Fruit fly (Drosophila melanogaster) whole organism, wandering third instar larva: ENCODE results near the gene CG12947.

Experiments used
- Abd-B ChIP-seq: fragments of >200 bp; optimal IDR thresholded peaks from 2 replicates; lab custom pipeline; 2017; ENCODE audit warnings: missing biosample characterization, missing genetic modification characterization
- CG32264 ChIP-seq: fragments of 200-800 bp; sonication (Bioruptor generic); optimal IDR thresholded peaks from 2 replicates; lab custom pipeline; 2016; ENCODE audit warnings: missing biosample characterization, missing genetic modification characterization
- CG9705 ChIP-seq: fragments of 200-800 bp; sonication (Bioruptor generic); optimal IDR thresholded peaks from 2 replicates; lab custom pipeline; 2018; ENCODE audit warnings: missing biosample characterization, mild to moderate bottlenecking, missing genetic modification characterization
- Dfd ChIP-seq: fragments of >200 bp; optimal IDR thresholded peaks from 2 replicates; lab custom pipeline; 2017; ENCODE audit warnings: missing biosample characterization, missing genetic modification characterization
- GATAd ChIP-seq: sonication (Bioruptor generic); optimal IDR thresholded peaks from 2 replicates; lab custom pipeline; 2016; ENCODE audit warnings: missing biosample characterization, missing genetic modification characterization
- HLH106 ChIP-seq: fragments of 200-800 bp; optimal IDR thresholded peaks from 3 replicates; lab custom pipeline; 2019; ENCODE audit warnings: missing biosample characterization, mild to moderate bottlenecking, missing genetic modification characterization, moderate library complexity
- Hnf4 ChIP-seq: fragments of 200-800 bp; sonication (Bioruptor generic); optimal IDR thresholded peaks from 2 replicates; lab custom pipeline; 2016; ENCODE audit warnings: missing biosample characterization, mild to moderate bottlenecking, missing genetic modification characterization
- Hr78 ChIP-seq: fragments of >200 bp; optimal IDR thresholded peaks from 2 replicates; lab custom pipeline; 2017; ENCODE audit warnings: missing biosample characterization, missing genetic modification characterization
- Hr83 ChIP-seq: fragments of 200-300 bp; sonication (Bioruptor generic); optimal IDR thresholded peaks from 2 replicates; lab custom pipeline; 2016; ENCODE audit warnings: missing biosample characterization, mild to moderate bottlenecking, missing genetic modification characterization, moderate library complexity; ENCODE audit not compliant: poor library complexity, severe bottlenecking
- Jra ChIP-seq: sonication (Bioruptor generic); optimal IDR thresholded peaks from 2 replicates; lab custom pipeline; 2016; ENCODE audit warnings: missing biosample characterization, missing genetic modification characterization
- Myc ChIP-seq: fragments of >200 bp; optimal IDR thresholded peaks from 2 replicates; lab custom pipeline; 2017
- N ChIP-seq: fragments of >200 bp; optimal IDR thresholded peaks from 2 replicates; lab custom pipeline; 2018; ENCODE audit warnings: missing biosample characterization, missing external identifiers, missing genetic modification characterization
- OdsH ChIP-seq: fragments of 200-800 bp; sonication (Bioruptor generic); optimal IDR thresholded peaks from 2 replicates; lab custom pipeline; 2016; ENCODE audit warnings: missing biosample characterization, mild to moderate bottlenecking, missing genetic modification characterization
- Rel ChIP-seq, 2 experiments: fragments of 200-800 bp; sonication (Bioruptor generic) in 1 of 2; optimal IDR thresholded peaks; 2 replicates in 1 of 2; 3 replicates in 1 of 2; lab custom pipeline; 2016 to 2019; ENCODE audit warnings: mild to moderate bottlenecking in 2 of 2, missing biosample characterization in 2 of 2, missing genetic modification characterization in 2 of 2, moderate library complexity in 1 of 2
- Sp1 ChIP-seq: fragments of 200-800 bp; sonication (Bioruptor generic); optimal IDR thresholded peaks from 3 replicates; lab custom pipeline; 2019; ENCODE audit warnings: missing biosample characterization, mild to moderate bottlenecking, missing genetic modification characterization, moderate library complexity
- Vsx2 ChIP-seq: fragments of 200-300, 225-300 bp; sonication (Bioruptor generic); optimal IDR thresholded peaks from 2 replicates; lab custom pipeline; 2018; ENCODE audit warnings: missing biosample characterization, missing genetic modification characterization; ENCODE audit not compliant: partially characterized antibody
- br ChIP-seq: fragments of 200-800 bp; sonication (Bioruptor generic); optimal IDR thresholded peaks from 2 replicates; lab custom pipeline; 2016; ENCODE audit warnings: missing biosample characterization, missing genetic modification characterization
- brk ChIP-seq: fragments of 200-800 bp; sonication (Bioruptor generic); optimal IDR thresholded peaks from 2 replicates; lab custom pipeline; 2016; ENCODE audit warnings: missing biosample characterization, mild to moderate bottlenecking, missing genetic modification characterization
- dl ChIP-seq, 2 experiments: fragments of 175-275, 200-275 bp in 1 of 2; fragments of 200-275 bp in 1 of 2; sonication (Bioruptor generic); optimal IDR thresholded peaks; lab custom pipeline; 2018; ENCODE audit warnings: mild to moderate bottlenecking in 2 of 2, missing biosample characterization in 2 of 2, missing genetic modification characterization in 2 of 2, moderate library complexity in 2 of 2; ENCODE audit not compliant: partially characterized antibody in 2 of 2, insufficient read depth in 1 of 2
- dmrt93B ChIP-seq: fragments of 200-800 bp; sonication (Bioruptor generic); optimal IDR thresholded peaks from 2 replicates; lab custom pipeline; 2018; ENCODE audit warnings: missing biosample characterization, mild to moderate bottlenecking, missing genetic modification characterization
- dsf ChIP-seq: sonication (Bioruptor generic); optimal IDR thresholded peaks from 2 replicates; lab custom pipeline; 2016; ENCODE audit warnings: missing biosample characterization, missing genetic modification characterization, borderline replicate concordance
- ey ChIP-seq: fragments of 200-800 bp; sonication (Bioruptor generic); optimal IDR thresholded peaks from 2 replicates; lab custom pipeline; 2016; ENCODE audit warnings: missing biosample characterization, missing genetic modification characterization
- foxo ChIP-seq, 2 experiments: fragments of 200-800 bp; sonication (Bioruptor generic); optimal IDR thresholded peaks; 2 replicates in 1 of 2; 3 replicates in 1 of 2; lab custom pipeline; 2016 to 2017; ENCODE audit warnings: missing biosample characterization in 2 of 2, missing genetic modification characterization in 2 of 2
- fru ChIP-seq: fragments of 200-800 bp; sonication (Bioruptor generic); optimal IDR thresholded peaks from 3 replicates; lab custom pipeline; 2016; ENCODE audit warnings: missing biosample characterization, mild to moderate bottlenecking, missing genetic modification characterization
- h ChIP-seq: fragments of 200-800 bp; sonication (Bioruptor generic); optimal IDR thresholded peaks from 3 replicates; lab custom pipeline; 2016; ENCODE audit warnings: missing biosample characterization, mild to moderate bottlenecking, missing genetic modification characterization
- jim ChIP-seq: fragments of 175-275, 200-325 bp; sonication (Bioruptor generic); optimal IDR thresholded peaks from 2 replicates; lab custom pipeline; 2016; ENCODE audit warnings: missing biosample characterization, mild to moderate bottlenecking, missing genetic modification characterization
- lola ChIP-seq: fragments of >200 bp; optimal IDR thresholded peaks from 2 replicates; lab custom pipeline; 2017; ENCODE audit warnings: missing biosample characterization, missing genetic modification characterization
- pan ChIP-seq: fragments of >200 bp; optimal IDR thresholded peaks from 2 replicates; lab custom pipeline; 2017
- psq ChIP-seq: fragments of 200-800 bp; sonication (Bioruptor generic); optimal IDR thresholded peaks from 3 replicates; lab custom pipeline; 2017; ENCODE audit warnings: missing biosample characterization, mild to moderate bottlenecking, missing genetic modification characterization, moderate library complexity
- rgr ChIP-seq: fragments of 200-800 bp; sonication (Bioruptor generic); optimal IDR thresholded peaks from 3 replicates; lab custom pipeline; 2016; ENCODE audit warnings: missing biosample characterization, mild to moderate bottlenecking, missing genetic modification characterization
- sage ChIP-seq: fragments of 200-800 bp; sonication (Bioruptor generic); optimal IDR thresholded peaks from 2 replicates; lab custom pipeline; 2016; ENCODE audit warnings: missing biosample characterization, mild to moderate bottlenecking, missing genetic modification characterization
- sv ChIP-seq: fragments of 200-800 bp; sonication (Bioruptor generic); optimal IDR thresholded peaks from 3 replicates; lab custom pipeline; 2016; ENCODE audit warnings: missing biosample characterization, missing genetic modification characterization
- tai ChIP-seq: sonication (Bioruptor generic); optimal IDR thresholded peaks from 2 replicates; lab custom pipeline; 2016; ENCODE audit warnings: missing biosample characterization, missing genetic modification characterization
- usp ChIP-seq: fragments of >200 bp; optimal IDR thresholded peaks from 2 replicates; lab custom pipeline; 2017; ENCODE audit warnings: missing biosample characterization, missing genetic modification characterization
- woc ChIP-seq: sonication (Bioruptor generic); optimal IDR thresholded peaks from 2 replicates; lab custom pipeline; 2016; ENCODE audit warnings: missing biosample characterization, mild to moderate bottlenecking, missing genetic modification characterization

Gene CG12947

dm6 chr3R:9747272-9747874 lies 32.5 kb upstream of the CG12947 start, which contains the start of gene CG12948 (continued):
- TF ChIP-seq woc (GFP tag; lab: Kevin White, UChicago), result peak; percentile 96
- TF ChIP-seq dmrt93B (GFP tag; lab: Kevin White, UChicago), result no peak
- TF ChIP-seq usp (GFP tag; lab: Kevin White, UChicago), result no peak
- no peak for TF ChIP-seq tai (GFP tag; lab: Kevin White, UChicago)
- TF ChIP-seq fru, result no peak

dm6 chr3R:9747875-9747899 lies 32.2 kb upstream of the CG12947 start, which contains the start of gene PpD3:
PpD3 (plus strand) TSS chr3R:9747875.
- TF ChIP-seq woc (GFP tag; lab: Kevin White, UChicago) (no peak), dl (GFP tag; optimal IDR thresholded peaks at IDR 0.05; lab: Kevin White, UChicago; ENCODE audit: insufficient read depth in 1 of 2, partially characterized antibody in 2 of 2) (no peak), fru (no peak), N (GFP tag; lab: Kevin White, UChicago) (no peak), Jra (GFP tag; lab: Kevin White, UChicago) (no peak), tai (GFP tag; lab: Kevin White, UChicago) (no peak), Rel (GFP tag; optimal IDR thresholded peaks at IDR 0.05; lab: Kevin White, UChicago) (no peak), Rel (tag; optimal IDR thresholded peaks at IDR 0.05; lab: Kevin White, UChicago) (no peak), GATAd (GFP tag; lab: Kevin White, UChicago) (no peak), CG32264 (GFP tag; lab: Kevin White, UChicago) (no peak), OdsH (GFP tag; lab: Kevin White, UChicago) (no peak), jim (GFP tag; lab: Kevin White, UChicago) (no peak), Hnf4 (GFP tag; lab: Kevin White, UChicago) (no peak), Hr78 (GFP tag; lab: Kevin White, UChicago) (no peak), br (GFP tag; lab: Kevin White, UChicago) (no peak), Myc (lab: Kevin White, UChicago) (no peak), Hr83 (no peak)

dm6 chr3R:9747900-9748663 lies 31.8 kb upstream of the CG12947 start:
- TF ChIP-seq br (GFP tag; lab: Kevin White, UChicago) (no peak), rgr (GFP tag; lab: Kevin White, UChicago) (no peak), sage (GFP tag; lab: Kevin White, UChicago) (no peak), Hr83 (no peak), Abd-B (no peak), ey (GFP tag; lab: Kevin White, UChicago) (no peak), dsf (GFP tag; lab: Kevin White, UChicago) (no peak), Sp1 (GFP tag; lab: Kevin White, UChicago) (no peak), N (GFP tag; lab: Kevin White, UChicago) (no peak), sv (GFP tag; lab: Kevin White, UChicago) (no peak), brk (GFP tag; lab: Kevin White, UChicago) (no peak), h (GFP tag; lab: Kevin White, UChicago) (no peak), foxo (GFP tag; optimal IDR thresholded peaks at IDR 0.05; lab: Kevin White, UChicago) (no peak), HLH106 (no peak), tai (GFP tag; lab: Kevin White, UChicago) (no peak), jim (GFP tag; lab: Kevin White, UChicago) (no peak), lola (no peak), GATAd (GFP tag; lab: Kevin White, UChicago) (no peak), psq (GFP tag; lab: Kevin White, UChicago) (no peak)

dm6 chr3R:9754487-9754886 lies 25.4 kb upstream of the CG12947 start, which contains the start of gene Tti1:
Tti1 (minus strand) TSS chr3R:9754686.
- TF ChIP-seq dsf (GFP tag; lab: Kevin White, UChicago), result no peak
- no peak for TF ChIP-seq woc (GFP tag; lab: Kevin White, UChicago)
- TF ChIP-seq fru, result no peak
- TF ChIP-seq CG9705 (GFP tag; lab: Kevin White, UChicago), result no peak
- no peak for TF ChIP-seq jim (GFP tag; lab: Kevin White, UChicago)
- TF ChIP-seq pan (lab: Kevin White, UChicago), result no peak
- no peak for TF ChIP-seq Jra (GFP tag; lab: Kevin White, UChicago)
- no peak for TF ChIP-seq br (GFP tag; lab: Kevin White, UChicago)
- TF ChIP-seq Vsx2, result no peak
- no peak for TF ChIP-seq foxo (GFP tag; optimal IDR thresholded peaks at IDR 0.05; lab: Kevin White, UChicago)
- no peak for TF ChIP-seq Hr78 (GFP tag; lab: Kevin White, UChicago)
- TF ChIP-seq sv (GFP tag; lab: Kevin White, UChicago), result no peak
- TF ChIP-seq OdsH (GFP tag; lab: Kevin White, UChicago), result no peak
- no peak for TF ChIP-seq Dfd (GFP tag; lab: Kevin White, UChicago)
- no peak for TF ChIP-seq GATAd (GFP tag; lab: Kevin White, UChicago)
- no peak for TF ChIP-seq usp (GFP tag; lab: Kevin White, UChicago)
- no peak for TF ChIP-seq rgr (GFP tag; lab: Kevin White, UChicago)
- TF ChIP-seq sage (GFP tag; lab: Kevin White, UChicago), result no peak
- TF ChIP-seq Abd-B, result no peak
- TF ChIP-seq tai (GFP tag; lab: Kevin White, UChicago), result no peak
